Fruit fly (Drosophila melanogaster): ENCODE measurements around the gene CG1677.

CG1677 gene

dm6 chrX:7323649-7324511 lies 81.7 kb downstream of the CG1677 start, which contains the start of the genes Atg5 and Dok (continued):
- TF ChIP-seq TFAM (GFP tag; optimal IDR thresholded peaks at IDR 0.05) (no peak), CG3838 (GFP tag; optimal IDR thresholded peaks at IDR 0.05) (no peak), H2.0 (GFP tag; IDR thresholded peaks at IDR 0.05) (no peak), Stat92E (GFP tag; optimal IDR thresholded peaks at IDR 0.05) (no peak), grn (GFP tag; optimal IDR thresholded peaks at IDR 0.05) (no peak), Doc2 (GFP tag; IDR thresholded peaks at IDR 0.05) (no peak), CG12236 (GFP tag; optimal IDR thresholded peaks at IDR 0.05) (no peak), z (GFP tag; IDR thresholded peaks at IDR 0.05) (no peak), Hmr (GFP tag; optimal IDR thresholded peaks at IDR 0.05) (peak; percentile 65), HLH4C (GFP tag; IDR thresholded peaks at IDR 0.05; ENCODE audit: partially characterized antibody) (peak; percentile 64), mam (GFP tag; optimal IDR thresholded peaks at IDR 0.05) (peak; percentile 16), abd-A (tag; optimal IDR thresholded peaks at IDR 0.05) (no peak), CG5953 (GFP tag; IDR thresholded peaks at IDR 0.05) (no peak), odd (GFP tag; optimal IDR thresholded peaks at IDR 0.05) (no peak), lab (GFP tag; optimal IDR thresholded peaks at IDR 0.05) (peak; percentile 31), Mes4 (GFP tag; optimal IDR thresholded peaks at IDR 0.05) (no peak), CG11504 (tag; optimal IDR thresholded peaks at IDR 0.05) (peak; percentile 45), fu2 (GFP tag; optimal IDR thresholded peaks at IDR 0.05) (peak; percentile 0), CG2199 (GFP tag; IDR thresholded peaks at IDR 0.05) (no peak), CG7745 (tag; optimal IDR thresholded peaks at IDR 0.05) (no peak), Sin3A (optimal IDR thresholded peaks at IDR 0.05) (no peak), dmrt11E (tag; optimal IDR thresholded peaks at IDR 0.05) (no peak), CG34422 (GFP tag; IDR thresholded peaks at IDR 0.05) (no peak), ftz-f1 (GFP tag; optimal IDR thresholded peaks at IDR 0.05) (no peak), klu (GFP tag; IDR thresholded peaks at IDR 0.05) (no peak), CG6813 (GFP tag; optimal IDR thresholded peaks at IDR 0.05) (no peak), CG10267 (tag; optimal IDR thresholded peaks at IDR 0.05) (peak; percentile 23), CG17612 (GFP tag; IDR thresholded peaks at IDR 0.05) (no peak), ap (GFP tag; IDR thresholded peaks at IDR 0.05) (no peak), NFAT (GFP tag; IDR thresholded peaks at IDR 0.05) (0 out of 2 replicates have a peak, but pooled peaks have one; percentile 26), CG17186 (GFP tag; optimal IDR thresholded peaks at IDR 0.05) (no peak), CG12391 (tag; optimal IDR thresholded peaks at IDR 0.05) (peak; percentile 68), Dad (GFP tag; optimal IDR thresholded peaks at IDR 0.05) (no peak), MBD-R2 (GFP tag; IDR thresholded peaks at IDR 0.05) (peak; percentile 63), toy (GFP tag; IDR thresholded peaks at IDR 0.05) (no peak), yki (optimal IDR thresholded peaks at IDR 0.05) (no peak), Ravus (GFP tag; IDR thresholded peaks at IDR 0.05) (no peak), CG7372 (GFP tag; IDR thresholded peaks at IDR 0.05) (no peak), CHES-1-like (GFP tag; optimal IDR thresholded peaks at IDR 0.05) (no peak), row (GFP tag; IDR thresholded peaks at IDR 0.05) (peak; percentile 77), CG12942 (GFP tag; optimal IDR thresholded peaks at IDR 0.05) (peak; percentile 18), danr (GFP tag; IDR thresholded peaks at IDR 0.05) (no peak), CG8388 (GFP tag; optimal IDR thresholded peaks at IDR 0.05) (no peak), CG14014 (GFP tag; IDR thresholded peaks at IDR 0.05) (no peak), trh (GFP tag; optimal IDR thresholded peaks at IDR 0.05) (no peak), schlank (tag; optimal IDR thresholded peaks at IDR 0.05) (no peak), ro (GFP tag; IDR thresholded peaks at IDR 0.05) (no peak), CG8765 (GFP tag; IDR thresholded peaks at IDR 0.05) (no peak), tup (GFP tag; optimal IDR thresholded peaks at IDR 0.05) (no peak), bigmax (GFP tag; optimal IDR thresholded peaks at IDR 0.05) (no peak), Lpt (GFP tag; optimal IDR thresholded peaks at IDR 0.05) (no peak)

Data from whole organism, embryonic.